Worm (Caenorhabditis elegans) whole organism, midembryonic: ENCODE results near the gene aass-1.
A peak's percentile ranks its signal among the peaks of the same experiment; 100 is the strongest.

Experiments
- T22C8.4 ChIP-seq: fragments of 200-800 bp; sonication (Bioruptor generic); IDR thresholded peaks from 2 replicates; pipeline ENCODE4 v1.3.6; 2022; ENCODE audit warnings: missing genetic modification characterization, missing compliant biosample characterization
- cog-1 ChIP-seq: sonication (generic microtip); optimal IDR thresholded peaks from 2 replicates; lab custom pipeline; 2016; ENCODE audit warnings: missing genetic modification characterization, missing compliant biosample characterization
- flt-1 ChIP-seq: fragments of 200-800 bp; sonication (Bioruptor generic); IDR thresholded peaks from 2 replicates; pipeline ENCODE4 v1.3.6; 2022; ENCODE audit warnings: missing genetic modification characterization, missing compliant biosample characterization
- klf-2 ChIP-seq: fragments of 200-800 bp; sonication (Bioruptor generic); conservative IDR thresholded peaks from 2 replicates; pipeline ENCODE4 v1.3.6; 2022; ENCODE audit warnings: missing genetic modification reagents, missing genetic modification characterization, missing compliant biosample characterization
- med-1 ChIP-seq: sonication (generic microtip); optimal IDR thresholded peaks from 2 replicates; lab custom pipeline; 2017; ENCODE audit warnings: missing genetic modification characterization, mild to moderate bottlenecking, missing compliant biosample characterization, antibody characterized with exemption, missing genetic modification reagents; ENCODE audit not compliant: insufficient read depth
- ref-1 ChIP-seq: fragments of 200-800 bp; sonication (Bioruptor generic); conservative IDR thresholded peaks from 2 replicates; pipeline ENCODE4 v1.3.6; 2022; ENCODE audit warnings: missing genetic modification reagents, missing genetic modification characterization, missing compliant biosample characterization
- tab-1 ChIP-seq: fragments of 200-800 bp; sonication (Bioruptor generic); IDR thresholded peaks from 2 replicates; pipeline ENCODE4 v1.3.6; 2022; ENCODE audit warnings: missing genetic modification characterization, missing compliant biosample characterization
- ztf-23 ChIP-seq: fragments of 200-800 bp; sonication (Bioruptor generic); IDR thresholded peaks from 2 replicates; pipeline ENCODE4 v1.3.6; 2022; ENCODE audit warnings: missing genetic modification reagents, missing genetic modification characterization, missing compliant biosample characterization
- ztf-29 ChIP-seq: fragments of 200-800 bp; sonication (Bioruptor generic); IDR thresholded peaks from 2 replicates; pipeline ENCODE4 v1.3.6; 2022; ENCODE audit warnings: missing genetic modification reagents, missing genetic modification characterization, missing compliant biosample characterization

aass-1 gene

ce11 chrIV:244278-244677 is 665 bp upstream of the aass-1 start:
- TF ChIP-seq klf-2 (no peak), ref-1 (GFP tag; lab: Robert Waterston, UW) (no peak)

- no peak for TF ChIP-seq med-1 (GFP tag; lab: Kevin White, UChicago)
- TF ChIP-seq flt-1 (GFP tag; lab: Robert Waterston, UW) = no peak
- TF ChIP-seq T22C8.4 (GFP tag; lab: Robert Waterston, UW) = no peak
- TF ChIP-seq ztf-29 (GFP tag; lab: Robert Waterston, UW) = no peak
- no peak for TF ChIP-seq ztf-23 (GFP tag; lab: Robert Waterston, UW)
- TF ChIP-seq ref-1 (GFP tag; lab: Robert Waterston, UW) = no peak
- no peak for TF ChIP-seq klf-2
- TF ChIP-seq cog-1 = no peak
- no peak for TF ChIP-seq tab-1 (GFP tag; lab: Robert Waterston, UW)
Observed at ce11 chrIV:247494-247893, 2.6 kb downstream of the aass-1 start.

- TF ChIP-seq flt-1 (GFP tag; lab: Robert Waterston, UW) (no peak), ztf-23 (GFP tag; lab: Robert Waterston, UW) (no peak), tab-1 (GFP tag; lab: Robert Waterston, UW) (no peak), ref-1 (GFP tag; lab: Robert Waterston, UW) (no peak), med-1 (GFP tag; lab: Kevin White, UChicago) (no peak), cog-1 (no peak), ztf-29 (GFP tag; lab: Robert Waterston, UW) (no peak), T22C8.4 (GFP tag; lab: Robert Waterston, UW) (no peak), klf-2 (no peak)
Observed at ce11 chrIV:252454-252853, 7.5 kb downstream of the aass-1 start, which contains the start of gene grl-19. TSS of gene grl-19 (minus strand) at chrIV:252554.

ce11 chrIV:255379-255857 is 10.5 kb downstream of the aass-1 start, which contains the start of gene rcat-1:
TSS of gene rcat-1 (minus strand) at chrIV:255429.
- TF ChIP-seq ztf-29 (GFP tag; lab: Robert Waterston, UW) (no peak), cog-1 (peak; percentile 63), T22C8.4 (GFP tag; lab: Robert Waterston, UW) (no peak), flt-1 (GFP tag; lab: Robert Waterston, UW) (peak; percentile 69), ref-1 (GFP tag; lab: Robert Waterston, UW) (no peak), tab-1 (GFP tag; lab: Robert Waterston, UW) (no peak), med-1 (GFP tag; lab: Kevin White, UChicago) (no peak), ztf-23 (GFP tag; lab: Robert Waterston, UW) (peak; percentile 51; the same call in 1 of the 2 replicates), klf-2 (no peak)

DNA sequence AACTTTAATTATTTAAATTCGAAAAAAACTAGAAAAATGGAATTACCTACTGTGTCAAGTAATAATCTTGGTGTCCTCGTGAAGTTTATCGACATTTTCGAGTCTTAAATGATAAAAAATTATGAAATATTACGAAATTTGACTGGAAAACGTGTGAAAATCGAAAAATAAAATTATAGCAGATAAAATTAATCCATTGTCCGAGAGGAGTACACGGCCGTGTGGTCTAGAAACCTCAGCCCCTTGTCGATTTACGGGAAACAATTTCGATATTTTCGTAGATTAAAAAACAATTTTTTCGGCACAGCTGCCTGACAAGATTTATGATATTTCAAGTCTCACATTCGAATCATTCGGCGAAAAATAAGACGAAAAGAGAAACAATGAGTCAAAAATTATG is 12.2 kb downstream of the aass-1 start, which contains the start of gene R02D3.8:
Gene R02D3.8 (minus strand): TSS at position 109 of the 400 bp plus-strand sequence.
- TF ChIP-seq med-1 (GFP tag; lab: Kevin White, UChicago) (no peak), ztf-23 (GFP tag; lab: Robert Waterston, UW) (no peak)

ce11 chrIV:258362-258761 is 13.4 kb downstream of the aass-1 start:
- TF ChIP-seq T22C8.4 (GFP tag; lab: Robert Waterston, UW) (no peak), klf-2 (no peak), flt-1 (GFP tag; lab: Robert Waterston, UW) (no peak), cog-1 (no peak), ref-1 (GFP tag; lab: Robert Waterston, UW) (no peak), ztf-29 (GFP tag; lab: Robert Waterston, UW) (no peak), med-1 (GFP tag; lab: Kevin White, UChicago) (no peak), tab-1 (GFP tag; lab: Robert Waterston, UW) (no peak), ztf-23 (GFP tag; lab: Robert Waterston, UW) (no peak)

- no peak for TF ChIP-seq klf-2
- no peak for TF ChIP-seq ref-1 (GFP tag; lab: Robert Waterston, UW)
- no peak for TF ChIP-seq T22C8.4 (GFP tag; lab: Robert Waterston, UW)
- TF ChIP-seq flt-1 (GFP tag; lab: Robert Waterston, UW) = no peak
- no peak for TF ChIP-seq med-1 (GFP tag; lab: Kevin White, UChicago)
- no peak for TF ChIP-seq cog-1
- TF ChIP-seq ztf-29 (GFP tag; lab: Robert Waterston, UW) = no peak
- no peak for TF ChIP-seq tab-1 (GFP tag; lab: Robert Waterston, UW)
- no peak for TF ChIP-seq ztf-23 (GFP tag; lab: Robert Waterston, UW)
Observed at ce11 chrIV:259142-259541, 14.2 kb downstream of the aass-1 start, which contains the start of gene dpy-9. TSS of gene dpy-9 (minus strand) at chrIV:259204.

DNA sequence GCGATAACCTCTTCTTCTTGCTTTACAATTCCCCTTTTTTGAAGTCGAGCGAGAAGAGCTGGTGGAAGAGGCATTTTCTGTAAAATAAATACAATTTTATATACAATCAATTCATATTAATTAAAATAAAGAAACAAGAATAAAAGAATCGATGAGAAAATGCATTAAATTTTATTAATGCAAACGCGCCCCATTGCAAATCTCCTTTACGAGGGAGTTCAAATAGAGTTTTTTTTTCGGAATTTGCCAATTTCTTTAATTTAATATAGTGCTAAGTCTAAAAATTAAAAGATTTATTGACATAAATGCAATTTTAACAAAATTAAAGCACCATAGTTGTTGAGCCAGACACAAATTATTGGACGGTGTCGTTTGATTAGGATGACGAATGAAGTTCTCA is 16.7 kb downstream of the aass-1 start, which contains the start of gene pqbp-1.1:
Gene pqbp-1.1 (minus strand): TSS at position 77 of the 400 bp plus-strand sequence.
- TF ChIP-seq tab-1 (GFP tag; lab: Robert Waterston, UW) (no peak), flt-1 (GFP tag; lab: Robert Waterston, UW) (0 out of 2 replicates have a peak, but pooled peaks have one; percentile 59), T22C8.4 (GFP tag; lab: Robert Waterston, UW) (peak; percentile 42; the same call in 1 of the 2 replicates)

ce11 chrIV:262460-262859 is 17.5 kb downstream of the aass-1 start:
- no peak for TF ChIP-seq ztf-23 (GFP tag; lab: Robert Waterston, UW)
- no peak for TF ChIP-seq med-1 (GFP tag; lab: Kevin White, UChicago)
- no peak for TF ChIP-seq klf-2
- no peak for TF ChIP-seq ref-1 (GFP tag; lab: Robert Waterston, UW)
- TF ChIP-seq T22C8.4 (GFP tag; lab: Robert Waterston, UW) = no peak
- no peak for TF ChIP-seq ztf-29 (GFP tag; lab: Robert Waterston, UW)
- no peak for TF ChIP-seq flt-1 (GFP tag; lab: Robert Waterston, UW)
- TF ChIP-seq tab-1 (GFP tag; lab: Robert Waterston, UW) = no peak
- TF ChIP-seq cog-1 = no peak

ce11 chrIV:264182-264709 is 19.3 kb downstream of the aass-1 start, which contains the start of gene pat-6:
TSS of gene pat-6 (minus strand) at chrIV:264232.
- TF ChIP-seq T22C8.4 (GFP tag; lab: Robert Waterston, UW) (peak; percentile 59), tab-1 (GFP tag; lab: Robert Waterston, UW) (no peak)
